Worm (Caenorhabditis elegans) whole organism, L4/young adult: ENCODE data around the gene mcm-7.

ENCODE experiments used
- W03F9.2 ChIP-seq: fragments of 150-350 bp; optimal IDR thresholded peaks from 2 replicates; lab custom pipeline; 2014; ENCODE audit warnings: missing biosample characterization, missing genetic modification characterization
- him-1 ChIP-seq: sonication (generic microtip); optimal IDR thresholded peaks from 2 replicates; lab custom pipeline; 2016; ENCODE audit warnings: missing genotype, missing genetic modification reagents, missing genetic modification characterization, missing compliant biosample characterization

- TF ChIP-seq him-1 (tag; lab: Kevin White, UChicago), result no peak
- no peak for TF ChIP-seq W03F9.2
Measured at ce11 chrV:4341208-4341607, 5.8 kb upstream of the mcm-7 start, which contains the start of gene glrx-3.
